Fruit fly (Drosophila melanogaster) whole organism: Measurements from ENCODE around the gene Akt.

Experiments used
- CG8478 ChIP-seq: fragments of >200 bp; optimal IDR thresholded peaks from 2 replicates; lab custom pipeline; 2018; ENCODE audit warnings: inconsistent platforms
- Dll ChIP-seq: fragments of >200 bp; optimal IDR thresholded peaks from 2 replicates; lab custom pipeline; 2017
- EcR ChIP-seq, 2 experiments: fragments of >200 bp; optimal IDR thresholded peaks; 2 replicates each; lab custom pipeline; 2017; ENCODE audit warnings: missing biosample characterization in 2 of 2, missing genetic modification characterization in 2 of 2, missing genetic modification reagents in 2 of 2
- pan ChIP-seq: fragments of >200 bp; optimal IDR thresholded peaks from 2 replicates; lab custom pipeline; 2017
- psq ChIP-seq: fragments of >200 bp; optimal IDR thresholded peaks from 2 replicates; lab custom pipeline; 2017
- usp ChIP-seq: fragments of >200 bp; optimal IDR thresholded peaks from 2 replicates; lab custom pipeline; 2017; ENCODE audit warnings: missing biosample characterization, missing genetic modification characterization, mixed read lengths

The Akt gene

DNA sequence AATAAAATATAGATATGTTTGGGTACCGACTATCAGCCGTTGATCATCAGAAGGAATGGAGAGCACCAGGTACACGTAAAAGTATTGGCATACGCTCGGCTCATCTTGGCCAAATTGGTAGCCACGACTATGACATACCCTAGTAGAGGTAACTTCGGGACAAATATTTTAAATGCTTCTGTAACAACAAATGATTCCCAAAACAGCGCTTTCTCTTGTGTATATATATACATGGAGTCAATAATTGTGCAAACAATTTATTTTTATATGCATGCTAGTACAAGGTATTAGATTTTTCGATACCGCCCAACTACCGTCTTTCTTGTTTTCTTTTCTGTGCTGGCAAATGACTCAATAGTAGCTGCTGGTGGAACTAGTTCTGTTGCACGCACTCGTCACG, 20.4 kb downstream of the Akt start:
- TF ChIP-seq pan, result no peak
- TF ChIP-seq EcR (GFP tag; optimal IDR thresholded peaks at IDR 0.05; lab: Kevin White, UChicago), result no peak
- no peak for TF ChIP-seq psq (lab: Kevin White, UChicago)
- no peak for TF ChIP-seq Dll (lab: Kevin White, UChicago)
- no peak for TF ChIP-seq CG8478
- TF ChIP-seq usp (GFP tag; lab: Kevin White, UChicago), result no peak

DNA sequence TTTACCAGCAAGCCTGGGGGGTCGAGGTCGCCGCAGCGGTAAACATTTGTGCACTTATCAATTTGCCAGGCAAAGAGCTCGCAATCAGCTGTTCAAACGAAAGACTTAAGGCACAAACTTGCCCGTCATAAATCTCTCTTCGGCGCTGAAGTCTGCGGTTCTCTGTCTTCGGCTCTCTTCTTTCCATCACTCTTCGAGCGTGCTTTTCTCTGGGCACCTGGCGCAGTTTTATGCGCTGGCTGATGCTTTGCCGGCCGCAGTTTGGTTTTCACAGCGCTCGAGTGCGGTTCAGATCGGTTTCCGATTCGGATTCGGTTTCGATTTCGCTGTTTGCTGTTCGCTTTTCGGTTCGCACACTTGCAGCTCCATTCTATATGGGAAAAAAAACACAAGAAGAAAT, 29.4 kb downstream of the Akt start:
- no peak for TF ChIP-seq CG8478
- TF ChIP-seq psq (lab: Kevin White, UChicago), result no peak
- no peak for TF ChIP-seq Dll (lab: Kevin White, UChicago)
- TF ChIP-seq EcR (GFP tag; optimal IDR thresholded peaks at IDR 0.05; lab: Kevin White, UChicago), result no peak
- no peak for TF ChIP-seq pan
- no peak for TF ChIP-seq usp (GFP tag; lab: Kevin White, UChicago)

DNA sequence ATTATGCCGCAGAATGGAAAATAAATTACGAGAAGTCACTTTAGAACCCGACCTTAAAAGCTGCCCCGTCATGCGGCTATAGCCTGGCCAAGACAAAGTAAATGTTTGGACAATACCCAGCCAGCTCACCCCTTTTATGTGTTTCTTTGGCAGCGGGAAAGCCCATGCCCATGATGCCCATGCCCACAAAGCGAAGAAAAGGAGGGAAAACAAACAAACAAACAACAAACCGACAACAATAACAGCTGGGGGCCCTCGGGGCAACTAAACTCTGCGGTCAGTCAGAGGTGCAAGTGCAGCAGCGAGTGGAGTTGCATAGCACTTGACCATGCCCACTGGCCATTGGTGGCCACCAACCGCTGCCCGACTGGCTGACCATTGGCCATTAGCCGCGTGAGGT, 36.6 kb downstream of the Akt start:
- no peak for TF ChIP-seq pan
- TF ChIP-seq CG8478, result no peak
- no peak for TF ChIP-seq psq (lab: Kevin White, UChicago)
- TF ChIP-seq Dll (lab: Kevin White, UChicago), result no peak
- TF ChIP-seq EcR (GFP tag; optimal IDR thresholded peaks at IDR 0.05; lab: Kevin White, UChicago), result no peak
- TF ChIP-seq usp (GFP tag; lab: Kevin White, UChicago), result no peak

DNA sequence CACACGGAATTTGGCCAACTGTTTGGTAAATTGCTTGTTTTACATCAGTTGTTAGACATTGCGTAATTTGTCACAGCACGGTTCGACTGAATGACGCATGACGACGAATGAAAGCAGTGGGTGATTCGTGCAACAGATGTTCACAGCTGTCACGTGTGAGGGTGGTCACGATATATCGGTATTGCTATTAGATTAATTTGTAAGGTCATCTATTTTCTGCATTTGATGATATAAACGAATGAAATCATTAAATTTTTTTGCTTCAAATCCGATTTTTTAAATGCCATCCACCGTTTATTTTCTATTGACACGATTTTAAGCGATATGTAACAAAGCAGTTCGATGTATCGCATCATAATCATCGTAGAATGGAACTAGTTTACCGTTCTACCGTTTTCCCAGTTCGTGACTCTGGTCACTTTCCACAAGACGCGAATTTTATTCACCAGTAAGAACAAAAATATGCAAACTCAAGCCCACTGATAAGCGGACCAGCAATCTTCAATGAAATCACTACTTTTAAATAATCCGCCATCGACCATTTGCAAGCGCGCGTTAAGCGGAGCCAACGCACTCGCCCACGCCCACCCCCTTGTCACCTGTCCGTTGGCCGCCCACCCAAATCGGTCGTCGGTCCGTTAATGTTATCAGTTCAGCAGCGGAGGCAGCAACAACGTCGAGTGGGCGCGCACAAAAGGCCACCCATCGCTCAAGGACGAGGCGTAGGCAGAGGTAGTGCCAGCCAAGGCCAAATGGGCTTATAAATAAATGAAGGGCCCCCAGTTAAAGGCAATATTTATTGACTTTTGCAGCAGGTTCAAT, 47.8 kb downstream of the Akt start, which contains the start of the genes Mic26-27 and CG5916:
Mic26-27 (minus strand) TSS at position 224 of the 822 bp plus-strand sequence.
CG5916 (plus strand) TSS at position 398 of the 822 bp plus-strand sequence.
- TF ChIP-seq CG8478 (no peak), Dll (lab: Kevin White, UChicago) (no peak), pan (no peak), usp (GFP tag; lab: Kevin White, UChicago) (no peak), EcR (GFP tag; optimal IDR thresholded peaks at IDR 0.05; lab: Kevin White, UChicago) (no peak), psq (lab: Kevin White, UChicago) (no peak)

- TF ChIP-seq pan, result no peak
- TF ChIP-seq usp (GFP tag; lab: Kevin White, UChicago), result no peak
- TF ChIP-seq CG8478, result no peak
- no peak for TF ChIP-seq psq (lab: Kevin White, UChicago)
- TF ChIP-seq Dll (lab: Kevin White, UChicago), result no peak
- no peak for TF ChIP-seq EcR (GFP tag; optimal IDR thresholded peaks at IDR 0.05; lab: Kevin White, UChicago)
Observed at dm6 chr3R:16148712-16149111, 49.7 kb downstream of the Akt start.

- TF ChIP-seq usp (GFP tag; lab: Kevin White, UChicago) (no peak), EcR (GFP tag; optimal IDR thresholded peaks at IDR 0.05; lab: Kevin White, UChicago) (no peak), Dll (lab: Kevin White, UChicago) (no peak), pan (no peak), CG8478 (no peak), psq (lab: Kevin White, UChicago) (no peak)
Observed at dm6 chr3R:16151239-16151860, 52.3 kb downstream of the Akt start, which contains the start of gene Fer2. Fer2 (minus strand) TSS chr3R:16151312.

dm6 chr3R:16152369-16152768, 53.3 kb downstream of the Akt start:
- TF ChIP-seq usp (GFP tag; lab: Kevin White, UChicago) (no peak), psq (lab: Kevin White, UChicago) (no peak), EcR (GFP tag; optimal IDR thresholded peaks at IDR 0.05; lab: Kevin White, UChicago) (no peak), Dll (lab: Kevin White, UChicago) (no peak), CG8478 (no peak), pan (no peak)

DNA sequence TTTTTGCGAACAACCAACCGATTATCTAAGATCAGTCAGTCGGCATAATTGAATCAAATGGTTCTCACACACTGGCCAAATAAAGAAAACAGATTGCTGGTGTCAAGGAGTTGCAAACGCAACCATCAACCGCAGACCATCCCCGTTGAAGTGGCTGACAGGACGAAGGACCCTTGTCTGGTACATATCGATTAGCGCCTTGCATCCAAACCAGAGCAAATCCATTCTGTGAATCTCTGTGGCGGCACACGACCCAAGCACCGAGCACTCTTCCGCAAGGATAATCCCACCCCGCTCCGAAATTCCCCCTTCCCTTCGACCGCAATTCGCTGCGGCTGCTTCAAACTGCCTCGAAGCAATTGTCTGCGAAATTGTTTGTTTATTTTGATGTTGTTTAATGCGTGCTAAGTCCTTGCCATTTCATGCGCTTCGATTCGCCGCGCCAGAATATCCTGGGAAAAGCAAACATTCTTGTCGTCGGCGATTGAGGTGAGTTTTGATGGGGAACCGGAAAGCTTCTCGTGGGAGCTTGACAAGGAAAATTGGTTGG, 54.4 kb downstream of the Akt start:
- no peak for TF ChIP-seq pan
- TF ChIP-seq CG8478, result no peak
- TF ChIP-seq psq (lab: Kevin White, UChicago), result no peak
- no peak for TF ChIP-seq Dll (lab: Kevin White, UChicago)
- TF ChIP-seq EcR (GFP tag; optimal IDR thresholded peaks at IDR 0.05; lab: Kevin White, UChicago), result no peak
- no peak for TF ChIP-seq usp (GFP tag; lab: Kevin White, UChicago)

DNA sequence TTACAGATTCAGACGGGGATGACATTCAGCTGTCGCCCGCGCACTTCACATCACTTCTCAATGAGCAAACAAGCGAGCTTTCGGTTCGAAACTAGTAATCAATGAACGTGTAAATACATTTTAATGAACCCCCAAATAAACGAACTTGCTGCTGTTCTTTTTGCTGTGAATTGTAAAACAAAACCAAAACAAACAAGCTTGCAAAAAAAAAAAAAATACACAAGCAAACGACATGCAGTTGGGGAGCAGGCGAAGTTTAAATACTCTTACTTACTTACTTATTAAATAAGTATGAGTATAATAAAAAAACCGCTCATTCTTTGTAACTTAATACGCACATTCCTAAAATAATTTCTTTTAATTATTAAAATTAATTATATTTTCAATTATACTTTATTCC, 55.2 kb downstream of the Akt start:
- TF ChIP-seq Dll (lab: Kevin White, UChicago) (no peak), usp (GFP tag; lab: Kevin White, UChicago) (no peak), EcR (GFP tag; optimal IDR thresholded peaks at IDR 0.05; lab: Kevin White, UChicago) (no peak), psq (lab: Kevin White, UChicago) (no peak), pan (no peak), CG8478 (no peak)

DNA sequence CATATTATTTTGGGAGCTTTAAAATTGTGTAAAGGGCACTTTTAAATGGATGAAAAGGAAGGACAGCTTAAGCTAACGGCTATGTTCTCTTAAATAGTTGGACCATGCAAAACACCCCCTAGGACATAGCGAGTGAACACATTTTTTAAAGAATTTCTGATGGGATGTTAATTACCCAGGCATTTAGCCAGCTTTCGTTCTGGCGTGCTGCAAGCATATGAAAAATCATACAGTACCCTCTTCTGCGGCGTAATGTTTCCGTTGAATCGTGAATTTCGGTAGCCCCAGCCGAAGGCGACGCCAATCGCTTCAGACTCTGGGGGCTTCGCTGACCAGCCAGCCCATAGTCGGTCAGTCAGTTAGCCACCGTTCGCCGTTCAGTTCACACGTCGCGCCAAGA, 55.7 kb downstream of the Akt start, which contains the start of gene CG6006:
CG6006 (plus strand) TSS at position 301 of the 400 bp plus-strand sequence.
- TF ChIP-seq psq (lab: Kevin White, UChicago) (no peak), EcR (GFP tag; optimal IDR thresholded peaks at IDR 0.05; lab: Kevin White, UChicago) (no peak), Dll (lab: Kevin White, UChicago) (no peak), CG8478 (no peak), usp (GFP tag; lab: Kevin White, UChicago) (no peak)
